Worm (Caenorhabditis elegans) whole organism, late embryonic: ENCODE data around the gene C03B1.14.

Source experiments
- F13H6.1 ChIP-seq: sonication (generic microtip); optimal IDR thresholded peaks from 2 replicates; lab custom pipeline; 2016; ENCODE audit warnings: missing genetic modification characterization, missing compliant biosample characterization
- ceh-9 ChIP-seq: sonication (generic microtip); optimal IDR thresholded peaks from 2 replicates; lab custom pipeline; 2016; ENCODE audit warnings: mild to moderate bottlenecking, missing genetic modification characterization, inconsistent platforms, missing compliant biosample characterization
- fax-1 ChIP-seq: sonication (generic microtip); optimal IDR thresholded peaks from 2 replicates; lab custom pipeline; 2016; ENCODE audit warnings: missing genotype, missing genetic modification characterization, missing compliant biosample characterization
- pha-4 ChIP-seq: fragments of 150-350 bp; optimal IDR thresholded peaks from 2 replicates; lab custom pipeline; 2018; ENCODE audit warnings: missing biosample characterization, missing genetic modification reagents, missing genetic modification characterization
- ttx-3 ChIP-seq: sonication (generic microtip); optimal IDR thresholded peaks from 2 replicates; lab custom pipeline; 2016; ENCODE audit warnings: missing genetic modification reagents, missing genetic modification characterization, missing compliant biosample characterization
- unc-55 ChIP-seq: sonication (generic microtip); optimal IDR thresholded peaks from 2 replicates; lab custom pipeline; 2017; ENCODE audit warnings: missing biosample characterization, missing genetic modification reagents, missing genetic modification characterization
- ztf-16 ChIP-seq: sonication (generic microtip); optimal IDR thresholded peaks from 2 replicates; lab custom pipeline; 2017; ENCODE audit warnings: missing genetic modification characterization, missing compliant biosample characterization

ce11 chrX:6337338-6337737, 23.2 kb downstream of the C03B1.14 start:
- no peak for TF ChIP-seq ceh-9 (tag; lab: Kevin White, UChicago)
- TF ChIP-seq ttx-3 (tag; lab: Kevin White, UChicago), result no peak
- TF ChIP-seq ztf-16 (tag; lab: Kevin White, UChicago), result no peak
- TF ChIP-seq unc-55, result no peak
- no peak for TF ChIP-seq fax-1 (tag; lab: Kevin White, UChicago)
- TF ChIP-seq pha-4, result no peak
- no peak for TF ChIP-seq F13H6.1
